Worm (Caenorhabditis elegans) whole organism, L4/young adult: ENCODE results near the gene M03E7.1.

Experiments used
- W03F9.2 ChIP-seq: fragments of 150-350 bp; optimal IDR thresholded peaks from 2 replicates; lab custom pipeline; 2014; ENCODE audit warnings: missing biosample characterization, missing genetic modification characterization
- dao-5 ChIP-seq: sonication (generic microtip); optimal IDR thresholded peaks from 2 replicates; lab custom pipeline; 2016; ENCODE audit warnings: missing genotype, missing genetic modification characterization, moderate library complexity, missing compliant biosample characterization
- him-1 ChIP-seq: sonication (generic microtip); optimal IDR thresholded peaks from 2 replicates; lab custom pipeline; 2016; ENCODE audit warnings: missing genotype, missing genetic modification reagents, missing genetic modification characterization, missing compliant biosample characterization

Gene M03E7.1

ce11 chrV:5621390-5621789 is at the start of gene M03E7.1:
Gene M03E7.1, plus strand, starts transcription at chrV:5621690.
- TF ChIP-seq him-1 (tag; lab: Kevin White, UChicago) (no peak), W03F9.2 (tag; lab: Kevin White, UChicago) (no peak), dao-5 (tag; lab: Kevin White, UChicago) (no peak)

- TF ChIP-seq him-1 (tag; lab: Kevin White, UChicago) (no peak), dao-5 (tag; lab: Kevin White, UChicago) (no peak), W03F9.2 (tag; lab: Kevin White, UChicago) (no peak)
Observed at ce11 chrV:5571691-5572090, 49.8 kb upstream of the M03E7.1 start.

ce11 chrV:5576008-5576407 is 45.5 kb upstream of the M03E7.1 start:
- TF ChIP-seq dao-5 (tag; lab: Kevin White, UChicago) (no peak), W03F9.2 (tag; lab: Kevin White, UChicago) (peak; percentile 54), him-1 (tag; lab: Kevin White, UChicago) (peak; percentile 27)

ce11 chrV:5579666-5580065 is 41.8 kb upstream of the M03E7.1 start:
- TF ChIP-seq W03F9.2 (tag; lab: Kevin White, UChicago) (no peak), dao-5 (tag; lab: Kevin White, UChicago) (no peak), him-1 (tag; lab: Kevin White, UChicago) (no peak)

ce11 chrV:5580517-5580916 is 41.0 kb upstream of the M03E7.1 start:
- no peak for TF ChIP-seq him-1 (tag; lab: Kevin White, UChicago)
- no peak for TF ChIP-seq W03F9.2 (tag; lab: Kevin White, UChicago)
- no peak for TF ChIP-seq dao-5 (tag; lab: Kevin White, UChicago)

- TF ChIP-seq dao-5 (tag; lab: Kevin White, UChicago) (no peak), W03F9.2 (tag; lab: Kevin White, UChicago) (no peak), him-1 (tag; lab: Kevin White, UChicago) (no peak)
Observed at ce11 chrV:5581312-5581711, 40.2 kb upstream of the M03E7.1 start, which contains the start of gene klc-2. Gene klc-2, minus strand, starts transcription at chrV:5581412.

- TF ChIP-seq W03F9.2 (tag; lab: Kevin White, UChicago) (no peak), dao-5 (tag; lab: Kevin White, UChicago) (no peak), him-1 (tag; lab: Kevin White, UChicago) (no peak)
Observed at ce11 chrV:5582308-5582707, 39.2 kb upstream of the M03E7.1 start.

- TF ChIP-seq W03F9.2 (tag; lab: Kevin White, UChicago) (no peak), him-1 (tag; lab: Kevin White, UChicago) (no peak), dao-5 (tag; lab: Kevin White, UChicago) (no peak)
Observed at ce11 chrV:5582860-5583259, 38.6 kb upstream of the M03E7.1 start.

ce11 chrV:5584293-5584776 is 37.2 kb upstream of the M03E7.1 start, which contains the start of gene pas-6:
Gene pas-6, minus strand, starts transcription at chrV:5584343.
- no peak for TF ChIP-seq dao-5 (tag; lab: Kevin White, UChicago)
- no peak for TF ChIP-seq him-1 (tag; lab: Kevin White, UChicago)
- peak; percentile 10 for TF ChIP-seq W03F9.2 (tag; lab: Kevin White, UChicago)

ce11 chrV:5584833-5585232 is 36.7 kb upstream of the M03E7.1 start, which contains the start of gene CD4.11:
Gene CD4.11, plus strand, starts transcription at chrV:5585133.
- TF ChIP-seq dao-5 (tag; lab: Kevin White, UChicago) (no peak), him-1 (tag; lab: Kevin White, UChicago) (no peak), W03F9.2 (tag; lab: Kevin White, UChicago) (no peak)

- no peak for TF ChIP-seq W03F9.2 (tag; lab: Kevin White, UChicago)
- TF ChIP-seq him-1 (tag; lab: Kevin White, UChicago): no peak
- no peak for TF ChIP-seq dao-5 (tag; lab: Kevin White, UChicago)
Observed at ce11 chrV:5587042-5587441, 34.4 kb upstream of the M03E7.1 start.

ce11 chrV:5587955-5588354 is 33.5 kb upstream of the M03E7.1 start:
- no peak for TF ChIP-seq dao-5 (tag; lab: Kevin White, UChicago)
- TF ChIP-seq W03F9.2 (tag; lab: Kevin White, UChicago): no peak
- TF ChIP-seq him-1 (tag; lab: Kevin White, UChicago): no peak

- TF ChIP-seq dao-5 (tag; lab: Kevin White, UChicago): no peak
- no peak for TF ChIP-seq him-1 (tag; lab: Kevin White, UChicago)
- no peak for TF ChIP-seq W03F9.2 (tag; lab: Kevin White, UChicago)
Observed at ce11 chrV:5591887-5592286, 29.6 kb upstream of the M03E7.1 start.

- TF ChIP-seq dao-5 (tag; lab: Kevin White, UChicago) (no peak), W03F9.2 (tag; lab: Kevin White, UChicago) (peak; percentile 31)
Observed at ce11 chrV:5592323-5592722, 29.2 kb upstream of the M03E7.1 start, which contains the start of gene vps-37. Gene vps-37, plus strand, starts transcription at chrV:5592700.
